Fruit fly (Drosophila melanogaster): Measurements from ENCODE around the gene Sirt7.

The Sirt7 gene

dm6 chr3R:29071141-29071540 is 15.4 kb downstream of the Sirt7 start:
- no peak for TF ChIP-seq CG4496 (GFP tag; IDR thresholded peaks at IDR 0.05)
- no peak for TF ChIP-seq fd96Ca (GFP tag; IDR thresholded peaks at IDR 0.05)
- no peak for TF ChIP-seq CG14655 (GFP tag; optimal IDR thresholded peaks at IDR 0.05)
- TF ChIP-seq CG12605 (GFP tag; IDR thresholded peaks at IDR 0.05) = no peak

dm6 chr3R:29072834-29073233 is 17.1 kb downstream of the Sirt7 start:
- TF ChIP-seq CG4496 (GFP tag; IDR thresholded peaks at IDR 0.05) = peak; percentile 12; the same call in 1 of the 3 replicates
- TF ChIP-seq CG12605 (GFP tag; IDR thresholded peaks at IDR 0.05) = no peak; the same call in 1 of the 2 replicates
- TF ChIP-seq CG9948 (tag; optimal IDR thresholded peaks at IDR 0.05) = peak; percentile 70
- TF ChIP-seq CG13204 (GFP tag; optimal IDR thresholded peaks at IDR 0.05) = no peak
- peak; percentile 55 for TF ChIP-seq CG17806 (tag; optimal IDR thresholded peaks at IDR 0.05)
- TF ChIP-seq CG8159 (tag; optimal IDR thresholded peaks at IDR 0.05) = peak; percentile 44
- no peak for TF ChIP-seq D1 (tag; optimal IDR thresholded peaks at IDR 0.05)
- TF ChIP-seq Pif1B (GFP tag; optimal IDR thresholded peaks at IDR 0.05) = no peak
- no peak for TF ChIP-seq Pif1A (GFP tag; optimal IDR thresholded peaks at IDR 0.05)
- TF ChIP-seq CG34367 (tag; optimal IDR thresholded peaks at IDR 0.05) = peak; percentile 51
- no peak for TF ChIP-seq Snoo (tag; optimal IDR thresholded peaks at IDR 0.05)
- peak; percentile 72 for TF ChIP-seq CG14655 (GFP tag; optimal IDR thresholded peaks at IDR 0.05)
- TF ChIP-seq CG32121 (GFP tag; IDR thresholded peaks at IDR 0.05) = no peak
- TF ChIP-seq Ets98B (GFP tag; IDR thresholded peaks at IDR 0.05) = peak; percentile 25; the same call in 1 of the 2 replicates
- peak; percentile 10 for TF ChIP-seq CG15710 (tag; optimal IDR thresholded peaks at IDR 0.05)
- TF ChIP-seq gl (tag; optimal IDR thresholded peaks at IDR 0.05) = peak; percentile 13
- peak; percentile 70 for TF ChIP-seq CG8301 (tag; optimal IDR thresholded peaks at IDR 0.05)
- 0 out of 3 replicates have a peak, but pooled peaks have one; percentile 30 for TF ChIP-seq fd96Ca (GFP tag; IDR thresholded peaks at IDR 0.05)
- no peak for TF ChIP-seq EcR (GFP tag; optimal IDR thresholded peaks at IDR 0.05)
- no peak for TF ChIP-seq CG10348 (GFP tag; IDR thresholded peaks at IDR 0.05)
- TF ChIP-seq rn (GFP tag; IDR thresholded peaks at IDR 0.05) = no peak

- TF ChIP-seq Snoo (tag; optimal IDR thresholded peaks at IDR 0.05) (peak; percentile 41), CG13204 (GFP tag; optimal IDR thresholded peaks at IDR 0.05) (peak; percentile 46), CG14655 (GFP tag; optimal IDR thresholded peaks at IDR 0.05) (peak; percentile 19), CG8301 (tag; optimal IDR thresholded peaks at IDR 0.05) (peak; percentile 6), CG12605 (GFP tag; IDR thresholded peaks at IDR 0.05) (no peak), EcR (GFP tag; optimal IDR thresholded peaks at IDR 0.05) (peak; percentile 90), Pif1B (GFP tag; optimal IDR thresholded peaks at IDR 0.05) (peak; percentile 43), Pif1A (GFP tag; optimal IDR thresholded peaks at IDR 0.05) (no peak), D1 (tag; optimal IDR thresholded peaks at IDR 0.05) (no peak), CG32121 (GFP tag; IDR thresholded peaks at IDR 0.05) (peak; percentile 45; the same call in 1 of the 2 replicates), gl (tag; optimal IDR thresholded peaks at IDR 0.05) (peak; percentile 48), CG4496 (GFP tag; IDR thresholded peaks at IDR 0.05) (no peak), CG15710 (tag; optimal IDR thresholded peaks at IDR 0.05) (peak; percentile 22), rn (GFP tag; IDR thresholded peaks at IDR 0.05) (no peak), Ets98B (GFP tag; IDR thresholded peaks at IDR 0.05) (peak; percentile 48; the same call in 1 of the 2 replicates), CG9948 (tag; optimal IDR thresholded peaks at IDR 0.05) (no peak), CG8159 (tag; optimal IDR thresholded peaks at IDR 0.05) (peak; percentile 7), CG17806 (tag; optimal IDR thresholded peaks at IDR 0.05) (no peak), CG10348 (GFP tag; IDR thresholded peaks at IDR 0.05) (no peak), CG34367 (tag; optimal IDR thresholded peaks at IDR 0.05) (peak; percentile 5), fd96Ca (GFP tag; IDR thresholded peaks at IDR 0.05) (no peak)
These were observed 18.4 kb downstream of the Sirt7 start for dm6 chr3R:29074001-29074609.

dm6 chr3R:29075631-29076398 is 20.1 kb downstream of the Sirt7 start:
- peak; percentile 46 for TF ChIP-seq CG34367 (tag; optimal IDR thresholded peaks at IDR 0.05)
- no peak for TF ChIP-seq EcR (GFP tag; optimal IDR thresholded peaks at IDR 0.05)
- peak; percentile 40 for TF ChIP-seq CG17806 (tag; optimal IDR thresholded peaks at IDR 0.05)
- peak; percentile 28 for TF ChIP-seq Pif1B (GFP tag; optimal IDR thresholded peaks at IDR 0.05)
- no peak for TF ChIP-seq fd96Ca (GFP tag; IDR thresholded peaks at IDR 0.05)
- peak; percentile 44 for TF ChIP-seq CG8301 (tag; optimal IDR thresholded peaks at IDR 0.05)
- peak; percentile 43 for TF ChIP-seq CG15710 (tag; optimal IDR thresholded peaks at IDR 0.05)
- peak; percentile 52 for TF ChIP-seq CG14655 (GFP tag; optimal IDR thresholded peaks at IDR 0.05)
- no peak for TF ChIP-seq CG12605 (GFP tag; IDR thresholded peaks at IDR 0.05)
- peak; percentile 24 for TF ChIP-seq Snoo (tag; optimal IDR thresholded peaks at IDR 0.05)
- TF ChIP-seq Pif1A (GFP tag; optimal IDR thresholded peaks at IDR 0.05) = peak; percentile 37
- TF ChIP-seq D1 (tag; optimal IDR thresholded peaks at IDR 0.05) = no peak
- peak; percentile 45 for TF ChIP-seq CG9948 (tag; optimal IDR thresholded peaks at IDR 0.05)
- no peak for TF ChIP-seq CG10348 (GFP tag; IDR thresholded peaks at IDR 0.05)
- TF ChIP-seq rn (GFP tag; IDR thresholded peaks at IDR 0.05) = no peak
- peak; percentile 18 for TF ChIP-seq CG13204 (GFP tag; optimal IDR thresholded peaks at IDR 0.05)
- no peak for TF ChIP-seq CG32121 (GFP tag; IDR thresholded peaks at IDR 0.05)
- TF ChIP-seq CG8159 (tag; optimal IDR thresholded peaks at IDR 0.05) = peak; percentile 55
- no peak for TF ChIP-seq gl (tag; optimal IDR thresholded peaks at IDR 0.05)
- 0 out of 3 replicates have a peak, but pooled peaks have one; percentile 43 for TF ChIP-seq CG4496 (GFP tag; IDR thresholded peaks at IDR 0.05)
- no peak for TF ChIP-seq Ets98B (GFP tag; IDR thresholded peaks at IDR 0.05)

- TF ChIP-seq fd96Ca (GFP tag; IDR thresholded peaks at IDR 0.05) = no peak
- TF ChIP-seq CG13204 (GFP tag; optimal IDR thresholded peaks at IDR 0.05) = no peak
- TF ChIP-seq Pif1B (GFP tag; optimal IDR thresholded peaks at IDR 0.05) = no peak
- TF ChIP-seq gl (tag; optimal IDR thresholded peaks at IDR 0.05) = no peak
- no peak for TF ChIP-seq CG8301 (tag; optimal IDR thresholded peaks at IDR 0.05)
- TF ChIP-seq CG8159 (tag; optimal IDR thresholded peaks at IDR 0.05) = no peak
- TF ChIP-seq CG10348 (GFP tag; IDR thresholded peaks at IDR 0.05) = no peak
- TF ChIP-seq CG17806 (tag; optimal IDR thresholded peaks at IDR 0.05) = no peak
- no peak for TF ChIP-seq CG12605 (GFP tag; IDR thresholded peaks at IDR 0.05)
- no peak for TF ChIP-seq Snoo (tag; optimal IDR thresholded peaks at IDR 0.05)
- no peak for TF ChIP-seq EcR (GFP tag; optimal IDR thresholded peaks at IDR 0.05)
These were observed 20.9 kb downstream of the Sirt7 start for dm6 chr3R:29076609-29077008.
